Worm (Caenorhabditis elegans) whole organism, midembryonic: ENCODE results near the gene F31D4.5.

Experiments
- T22C8.4 ChIP-seq: fragments of 200-800 bp; sonication (Bioruptor generic); IDR thresholded peaks from 2 replicates; pipeline ENCODE4 v1.3.6; 2022; ENCODE audit warnings: missing genetic modification characterization, missing compliant biosample characterization
- cog-1 ChIP-seq: sonication (generic microtip); optimal IDR thresholded peaks from 2 replicates; lab custom pipeline; 2016; ENCODE audit warnings: missing genetic modification characterization, missing compliant biosample characterization
- klf-2 ChIP-seq: fragments of 200-800 bp; sonication (Bioruptor generic); conservative IDR thresholded peaks from 2 replicates; pipeline ENCODE4 v1.3.6; 2022; ENCODE audit warnings: missing genetic modification reagents, missing genetic modification characterization, missing compliant biosample characterization
- med-1 ChIP-seq: sonication (generic microtip); optimal IDR thresholded peaks from 2 replicates; lab custom pipeline; 2017; ENCODE audit warnings: missing genetic modification characterization, mild to moderate bottlenecking, missing compliant biosample characterization, antibody characterized with exemption, missing genetic modification reagents; ENCODE audit not compliant: insufficient read depth
- ref-1 ChIP-seq: fragments of 200-800 bp; sonication (Bioruptor generic); conservative IDR thresholded peaks from 2 replicates; pipeline ENCODE4 v1.3.6; 2022; ENCODE audit warnings: missing genetic modification reagents, missing genetic modification characterization, missing compliant biosample characterization
- tab-1 ChIP-seq: fragments of 200-800 bp; sonication (Bioruptor generic); IDR thresholded peaks from 2 replicates; pipeline ENCODE4 v1.3.6; 2022; ENCODE audit warnings: missing genetic modification characterization, missing compliant biosample characterization

ce11 chrV:20903167-20904093, 49.6 kb downstream of the F31D4.5 start, which contains the start of gene amx-3:
- TF ChIP-seq ref-1 (GFP tag; lab: Robert Waterston, UW) = no peak
- TF ChIP-seq klf-2 (GFP tag; lab: Robert Waterston, UW) = no peak
- TF ChIP-seq med-1 (GFP tag; lab: Kevin White, UChicago) = no peak
- no peak for TF ChIP-seq cog-1
- TF ChIP-seq tab-1 = no peak
- no peak for TF ChIP-seq T22C8.4 (GFP tag; lab: Robert Waterston, UW)
